Worm (Caenorhabditis elegans): Measurements from ENCODE around the gene fbxa-169.

DNA sequence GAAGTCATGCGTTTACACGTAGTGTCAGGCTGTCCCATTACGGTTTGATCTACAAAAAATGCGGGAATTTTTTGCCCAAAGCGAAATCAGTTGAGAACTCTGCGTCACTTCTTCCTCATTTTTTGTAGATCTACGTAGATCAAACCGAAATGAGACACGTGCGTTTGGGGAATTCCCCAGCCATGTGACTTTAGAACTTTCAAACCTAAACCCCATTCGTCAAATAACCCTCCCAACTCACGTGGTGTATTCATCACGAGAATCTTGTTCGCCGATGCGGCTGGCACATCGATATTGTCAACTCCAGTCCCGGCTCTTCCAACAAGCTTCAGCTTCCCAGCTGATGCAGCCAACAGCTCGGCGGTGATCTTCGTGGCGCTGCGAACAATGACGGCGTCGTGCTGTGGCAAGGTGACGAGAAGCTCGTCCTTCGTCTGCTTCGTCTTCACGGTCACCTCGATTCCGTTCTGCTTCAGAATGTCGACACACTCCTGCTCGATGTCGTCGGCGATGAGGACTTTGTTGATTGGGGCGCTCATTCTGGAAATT lies 10.3 kb upstream of the fbxa-169 start, which contains the start of gene phdh-1:
- TF ChIP-seq mdl-1 (tag; optimal IDR thresholded peaks at IDR 0.05) (no peak), ama-1 (optimal IDR thresholded peaks at IDR 0.05) (no peak), elt-2 (tag; optimal IDR thresholded peaks at IDR 0.05) (no peak), unc-98 (GFP tag; IDR thresholded peaks at IDR 0.05) (no peak), egl-27 (tag; optimal IDR thresholded peaks at IDR 0.05) (no peak), C34B4.2 (tag; optimal IDR thresholded peaks at IDR 0.05) (no peak), unc-62 (GFP tag; optimal IDR thresholded peaks at IDR 0.05) (no peak), ceh-63 (GFP tag; optimal IDR thresholded peaks at IDR 0.05) (no peak)

Data from whole organism, L1 larva.